Worm (Caenorhabditis elegans) whole organism, L4 larva: ENCODE measurements around the gene T25D10.1.

ENCODE experiments used
- egl-27 ChIP-seq: sonication (generic microtip); optimal IDR thresholded peaks from 3 replicates; lab custom pipeline; 2017; ENCODE audit warnings: missing biosample characterization, missing genetic modification reagents, missing genetic modification characterization
- nhr-11 ChIP-seq: fragments of 150-350 bp; optimal IDR thresholded peaks from 2 replicates; lab custom pipeline; 2014; ENCODE audit warnings: missing biosample characterization, missing genetic modification characterization
- zag-1 ChIP-seq: fragments of 150-350 bp; optimal IDR thresholded peaks from 2 replicates; lab custom pipeline; 2014; ENCODE audit warnings: missing biosample characterization, missing genetic modification characterization

ce11 chrII:6413788-6414187 is 10.6 kb downstream of the T25D10.1 start:
- TF ChIP-seq egl-27 (tag; lab: Kevin White, UChicago) (no peak), nhr-11 (tag; lab: Kevin White, UChicago) (no peak), zag-1 (no peak)
